Worm (Caenorhabditis elegans): Measurements from ENCODE around the gene pxd-1.

DNA sequence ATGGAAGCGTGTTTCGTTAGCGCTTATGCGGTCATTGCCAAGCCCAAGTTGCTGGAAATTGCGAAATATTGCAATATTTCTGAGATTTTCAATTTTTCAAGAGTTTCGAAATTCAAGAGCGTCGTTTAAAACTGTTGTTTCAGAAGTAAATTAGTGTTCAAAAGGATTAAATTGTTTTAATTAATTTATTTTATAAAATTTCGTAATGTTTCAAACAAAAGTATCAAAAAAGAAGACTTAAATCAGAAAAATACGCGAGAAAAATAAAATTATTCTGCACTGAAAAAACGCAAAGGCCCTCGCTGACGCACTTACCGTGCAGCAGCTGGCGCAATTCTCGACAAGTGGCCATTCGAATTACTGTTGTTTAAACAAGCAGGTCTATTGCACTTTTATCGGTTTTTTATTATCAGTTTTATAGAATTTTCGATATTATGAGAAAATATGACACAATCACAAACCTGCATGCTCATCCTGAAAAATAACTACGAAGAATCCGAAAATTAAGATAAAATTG is 1.8 kb upstream of the pxd-1 start, which contains the start of gene tif-1A:
- TF ChIP-seq ztf-29 (GFP tag; IDR thresholded peaks at IDR 0.05) (no peak), flt-1 (GFP tag; IDR thresholded peaks at IDR 0.05) (peak; percentile 81), T22C8.4 (GFP tag; IDR thresholded peaks at IDR 0.05) (no peak), tab-1 (GFP tag; IDR thresholded peaks at IDR 0.05) (no peak), ztf-23 (GFP tag; IDR thresholded peaks at IDR 0.05) (0 out of 2 replicates have a peak, but pooled peaks have one; percentile 19), cog-1 (tag; optimal IDR thresholded peaks at IDR 0.05) (peak; percentile 53), klf-2 (GFP tag; conservative IDR thresholded peaks at IDR 0.05) (no peak), ref-1 (GFP tag; conservative IDR thresholded peaks at IDR 0.05) (no peak), med-1 (GFP tag; optimal IDR thresholded peaks at IDR 0.05; ENCODE audit: insufficient read depth) (no peak)

Measured in whole organism, midembryonic.